Fruit fly (Drosophila melanogaster): ENCODE results near the gene CG10738.

dm6 chr3L:13454755-13455154 lies 4.2 kb downstream of the CG10738 start:
- no peak for TF ChIP-seq bab1 (GFP tag; optimal IDR thresholded peaks at IDR 0.05)
- no peak for TF ChIP-seq CG11617 (GFP tag; optimal IDR thresholded peaks at IDR 0.05)
- TF ChIP-seq tj (GFP tag; optimal IDR thresholded peaks at IDR 0.05), result no peak
- peak; percentile 0 for TF ChIP-seq CG33017 (tag; optimal IDR thresholded peaks at IDR 0.05)
- TF ChIP-seq cnc (optimal IDR thresholded peaks at IDR 0.05), result no peak
- TF ChIP-seq CG14711 (tag; optimal IDR thresholded peaks at IDR 0.05), result no peak
- TF ChIP-seq Clk (GFP tag; optimal IDR thresholded peaks at IDR 0.05), result no peak

Measured in whole organism, adult.